Fruit fly (Drosophila melanogaster) whole organism, embryonic: ENCODE results near the gene Mks1.

ENCODE experiments used
- Abd-B ChIP-seq: fragments of 200-800 bp; sonication (Bioruptor generic); optimal IDR thresholded peaks from 2 replicates; lab custom pipeline; 2018; ENCODE audit warnings: missing biosample characterization, mild to moderate bottlenecking, missing genetic modification characterization, moderate library complexity
- Aef1 ChIP-seq: fragments of 200-800 bp; sonication (Bioruptor generic); IDR thresholded peaks from 3 replicates; pipeline ENCODE4 v1.3.6; 2022; ENCODE audit warnings: missing biosample characterization, missing genetic modification characterization
- Atf3 ChIP-seq: fragments of 200-800 bp; sonication (Bioruptor generic); optimal IDR thresholded peaks from 3 replicates; lab custom pipeline; 2016; ENCODE audit warnings: missing biosample characterization, missing genetic modification characterization
- BtbVII ChIP-seq: fragments of 200-800 bp; sonication (Bioruptor generic); optimal IDR thresholded peaks from 3 replicates; lab custom pipeline; 2017; ENCODE audit warnings: missing biosample characterization, mild to moderate bottlenecking, missing genetic modification characterization
- CG10321 ChIP-seq: fragments of 200-800 bp; sonication (Bioruptor generic); IDR thresholded peaks from 2 replicates; pipeline ENCODE4 v1.3.6; 2022; ENCODE audit warnings: missing biosample characterization, missing genetic modification characterization
- CG11093 ChIP-seq: fragments of 200-800 bp; sonication (Bioruptor generic); IDR thresholded peaks from 3 replicates; pipeline ENCODE4 v1.3.6; 2022; ENCODE audit warnings: missing biosample characterization, missing genetic modification characterization
- CG1233 ChIP-seq: fragments of 200-800 bp; sonication (Bioruptor generic); optimal IDR thresholded peaks from 4 replicates; lab custom pipeline; 2018; ENCODE audit warnings: missing biosample characterization, mild to moderate bottlenecking, missing genetic modification characterization
- CG12659 ChIP-seq: fragments of 200-800 bp; sonication (Bioruptor generic); optimal IDR thresholded peaks from 3 replicates; lab custom pipeline; 2017; ENCODE audit warnings: mild to moderate bottlenecking, missing biosample characterization, missing genetic modification reagents, missing genetic modification characterization
- CG14014 ChIP-seq: fragments of 200-800 bp; sonication (Bioruptor generic); IDR thresholded peaks from 2 replicates; pipeline ENCODE4 v1.3.6; 2022; ENCODE audit warnings: missing biosample characterization, missing genetic modification characterization
- CG14710 ChIP-seq: fragments of 200-800 bp; sonication (Bioruptor generic); optimal IDR thresholded peaks from 3 replicates; lab custom pipeline; 2019; ENCODE audit warnings: missing biosample characterization, mild to moderate bottlenecking, missing genetic modification characterization, moderate library complexity
- CG14860 ChIP-seq: fragments of 200-800 bp; sonication (Bioruptor generic); IDR thresholded peaks from 3 replicates; pipeline ENCODE4 v1.3.6; 2022; ENCODE audit warnings: missing biosample characterization, missing genetic modification characterization; ENCODE audit not compliant: partially characterized antibody
- CG15011 ChIP-seq: fragments of 200-800 bp; sonication (Bioruptor generic); optimal IDR thresholded peaks from 3 replicates; lab custom pipeline; 2018; ENCODE audit warnings: missing biosample characterization, mild to moderate bottlenecking, missing genetic modification characterization
- CG17829 ChIP-seq: fragments of 200-800 bp; optimal IDR thresholded peaks from 2 replicates; lab custom pipeline; 2019; ENCODE audit warnings: missing biosample characterization, mild to moderate bottlenecking, missing genetic modification characterization, moderate library complexity
- CG18764 ChIP-seq: fragments of 200-800 bp; sonication (Bioruptor generic); optimal IDR thresholded peaks from 3 replicates; lab custom pipeline; 2016; ENCODE audit warnings: missing biosample characterization, missing genetic modification characterization
- CG2129 ChIP-seq: fragments of 200-800 bp; sonication (Bioruptor generic); IDR thresholded peaks from 2 replicates; pipeline ENCODE4 v1.3.6; 2022; ENCODE audit warnings: missing biosample characterization, missing genetic modification characterization; ENCODE audit not compliant: partially characterized antibody
- CG32772 ChIP-seq: fragments of 200-800 bp; sonication (Bioruptor generic); IDR thresholded peaks from 2 replicates; pipeline ENCODE4 v1.3.6; 2022; ENCODE audit warnings: missing biosample characterization, missing genetic modification characterization
- CG4360 ChIP-seq: fragments of 200-800 bp; sonication (Bioruptor generic); IDR thresholded peaks from 2 replicates; pipeline ENCODE4 v1.3.6; 2022; ENCODE audit warnings: missing biosample characterization, missing genetic modification characterization
- CG4424 ChIP-seq: fragments of 200-800 bp; sonication (Bioruptor generic); optimal IDR thresholded peaks from 3 replicates; lab custom pipeline; 2016; ENCODE audit warnings: missing biosample characterization, missing genetic modification characterization
- CG5953 ChIP-seq: fragments of 200-800 bp; sonication (Bioruptor generic); IDR thresholded peaks from 2 replicates; pipeline ENCODE4 v1.3.6; 2022; ENCODE audit warnings: missing biosample characterization, missing genetic modification characterization
- CG7271 ChIP-seq: fragments of 200-800 bp; sonication (Bioruptor generic); optimal IDR thresholded peaks from 2 replicates; lab custom pipeline; 2018; ENCODE audit warnings: missing biosample characterization, mild to moderate bottlenecking, missing genetic modification characterization, moderate library complexity
- CG7786 ChIP-seq: fragments of 200-800 bp; sonication (Bioruptor generic); optimal IDR thresholded peaks from 2 replicates; lab custom pipeline; 2016; ENCODE audit warnings: missing biosample characterization, missing genetic modification characterization
- CG8281 ChIP-seq: fragments of 200-800 bp; sonication (Bioruptor generic); optimal IDR thresholded peaks from 2 replicates; lab custom pipeline; 2018; ENCODE audit warnings: missing biosample characterization, mild to moderate bottlenecking, missing genetic modification characterization, moderate library complexity
- CG9932 ChIP-seq: fragments of 200-800 bp; sonication (Bioruptor generic); IDR thresholded peaks from 2 replicates; pipeline ENCODE4 v1.3.6; 2022; ENCODE audit warnings: missing biosample characterization, missing genetic modification characterization
- Ets97D ChIP-seq: fragments of 200-800 bp; sonication (Bioruptor generic); optimal IDR thresholded peaks from 3 replicates; lab custom pipeline; 2016; ENCODE audit warnings: missing biosample characterization, missing genetic modification characterization
- MESR4 ChIP-seq: fragments of 200-800 bp; sonication (Bioruptor generic); optimal IDR thresholded peaks from 2 replicates; lab custom pipeline; 2018; ENCODE audit warnings: missing biosample characterization, mild to moderate bottlenecking, missing genetic modification characterization, moderate library complexity
- NK7.1 ChIP-seq: fragments of 200-800 bp; sonication (Bioruptor generic); optimal IDR thresholded peaks from 3 replicates; lab custom pipeline; 2016; ENCODE audit warnings: missing biosample characterization, missing genetic modification characterization
- Nf-YB ChIP-seq: fragments of 200-800 bp; sonication (Bioruptor generic); optimal IDR thresholded peaks from 3 replicates; lab custom pipeline; 2019; ENCODE audit warnings: missing biosample characterization, mild to moderate bottlenecking, missing genetic modification characterization, moderate library complexity
- Opbp ChIP-seq: fragments of 200-800 bp; sonication (Bioruptor generic); IDR thresholded peaks from 3 replicates; pipeline ENCODE4 v1.3.6; 2022; ENCODE audit warnings: missing biosample characterization, missing genetic modification characterization; ENCODE audit not compliant: partially characterized antibody
- Ptx1 ChIP-seq: fragments of 200-800 bp; sonication (Bioruptor generic); IDR thresholded peaks from 2 replicates; pipeline ENCODE4 v1.3.6; 2022; ENCODE audit warnings: missing biosample characterization, missing genetic modification characterization
- Rfx ChIP-seq: fragments of 200-800 bp; sonication (Bioruptor generic); IDR thresholded peaks from 2 replicates; pipeline ENCODE4 v1.3.6; 2022; ENCODE audit warnings: missing biosample characterization, missing genetic modification characterization
- Six4 ChIP-seq: fragments of 200-800 bp; sonication (Bioruptor generic); optimal IDR thresholded peaks from 2 replicates; lab custom pipeline; 2016; ENCODE audit warnings: missing biosample characterization, missing genetic modification characterization
- Sox102F ChIP-seq: fragments of 200-800 bp; sonication (Bioruptor generic); optimal IDR thresholded peaks from 2 replicates; lab custom pipeline; 2018; ENCODE audit warnings: missing biosample characterization, mild to moderate bottlenecking, missing genetic modification characterization, moderate library complexity
- Taf1 ChIP-seq: fragments of 200-800 bp; sonication (Bioruptor generic); IDR thresholded peaks from 2 replicates; pipeline ENCODE4 v1.3.6; 2022; ENCODE audit warnings: missing biosample characterization, missing genetic modification characterization
- Vsx1 ChIP-seq: fragments of 200-800 bp; sonication (Bioruptor generic); optimal IDR thresholded peaks from 2 replicates; lab custom pipeline; 2017; ENCODE audit warnings: missing biosample characterization, mild to moderate bottlenecking, missing genetic modification characterization, missing genetic modification reagents
- al ChIP-seq: fragments of 200-800 bp; sonication (Bioruptor generic); IDR thresholded peaks from 2 replicates; pipeline ENCODE4 v1.3.6; 2022; ENCODE audit warnings: missing biosample characterization, missing genetic modification characterization
- bbx ChIP-seq: fragments of 200-800 bp; sonication (Bioruptor generic); IDR thresholded peaks from 2 replicates; pipeline ENCODE4 v1.3.6; 2022; ENCODE audit warnings: missing biosample characterization, missing genetic modification characterization; ENCODE audit not compliant: partially characterized antibody
- bowl ChIP-seq: fragments of 200-800 bp; sonication (Bioruptor generic); IDR thresholded peaks from 2 replicates; pipeline ENCODE4 v1.3.6; 2022; ENCODE audit warnings: missing biosample characterization, missing genetic modification characterization
- br ChIP-seq: fragments of >200 bp; optimal IDR thresholded peaks from 2 replicates; lab custom pipeline; 2017
- cad ChIP-seq: fragments of >200 bp; optimal IDR thresholded peaks from 2 replicates; lab custom pipeline; 2017; ENCODE audit warnings: missing biosample characterization, missing genetic modification characterization
- caup ChIP-seq: fragments of 200-800 bp; sonication (Bioruptor generic); optimal IDR thresholded peaks from 3 replicates; lab custom pipeline; 2017; ENCODE audit warnings: missing biosample characterization, mild to moderate bottlenecking, missing genetic modification characterization, moderate library complexity; ENCODE audit not compliant: severe bottlenecking
- dm ChIP-seq: fragments of 200-800 bp; sonication (Bioruptor generic); optimal IDR thresholded peaks from 3 replicates; lab custom pipeline; 2016; ENCODE audit warnings: missing biosample characterization, missing genetic modification characterization
- ems ChIP-seq: fragments of 200-800 bp; sonication (Bioruptor generic); optimal IDR thresholded peaks from 3 replicates; lab custom pipeline; 2016; ENCODE audit warnings: missing biosample characterization, missing genetic modification characterization
- gt ChIP-seq: fragments of 200-800 bp; sonication (Bioruptor generic); IDR thresholded peaks from 2 replicates; pipeline ENCODE4 v1.3.6; 2022; ENCODE audit warnings: missing biosample characterization, missing genetic modification characterization
- ham ChIP-seq: fragments of 200-800 bp; sonication (Bioruptor generic); IDR thresholded peaks from 2 replicates; pipeline ENCODE4 v1.3.6; 2022; ENCODE audit warnings: missing biosample characterization, missing genetic modification characterization
- lola ChIP-seq, 3 experiments: fragments of >200 bp in 2 of 3; fragments of 200-800 bp in 1 of 3; sonication (Bioruptor generic) in 1 of 3; optimal IDR thresholded peaks; 2 replicates each; lab custom pipeline; 2017 to 2019; ENCODE audit warnings: missing biosample characterization in 3 of 3, missing genetic modification characterization in 3 of 3, mild to moderate bottlenecking in 1 of 3, moderate library complexity in 1 of 3
- phol ChIP-seq: fragments of 200-800 bp; sonication (Bioruptor generic); optimal IDR thresholded peaks from 3 replicates; lab custom pipeline; 2018; ENCODE audit warnings: missing biosample characterization, mild to moderate bottlenecking, missing genetic modification characterization, moderate library complexity
- pum ChIP-seq: fragments of 200-800 bp; sonication (Bioruptor generic); optimal IDR thresholded peaks from 2 replicates; lab custom pipeline; 2016; ENCODE audit warnings: missing biosample characterization, missing genetic modification characterization
- sd ChIP-seq: fragments of 200-800 bp; sonication (Bioruptor generic); optimal IDR thresholded peaks from 3 replicates; lab custom pipeline; 2018; ENCODE audit warnings: missing biosample characterization, mild to moderate bottlenecking, missing genetic modification characterization, moderate library complexity
- sisA ChIP-seq: fragments of 200-800 bp; sonication (Bioruptor generic); IDR thresholded peaks from 2 replicates; pipeline ENCODE4 v1.3.6; 2022; ENCODE audit warnings: missing biosample characterization, missing genetic modification characterization
- sr ChIP-seq: fragments of 200-800 bp; sonication (Bioruptor generic); IDR thresholded peaks from 3 replicates; pipeline ENCODE4 v1.3.6; 2022; ENCODE audit warnings: missing biosample characterization, missing genetic modification characterization
- zen2 ChIP-seq: fragments of 200-800 bp; sonication (Bioruptor generic); IDR thresholded peaks from 3 replicates; pipeline ENCODE4 v1.3.6; 2022; ENCODE audit warnings: missing biosample characterization, missing genetic modification characterization; ENCODE audit not compliant: partially characterized antibody
- zfh2 ChIP-seq: fragments of 200-800 bp; sonication (Bioruptor generic); optimal IDR thresholded peaks from 2 replicates; lab custom pipeline; 2016; ENCODE audit warnings: missing biosample characterization, missing genetic modification characterization

Gene Mks1

DNA sequence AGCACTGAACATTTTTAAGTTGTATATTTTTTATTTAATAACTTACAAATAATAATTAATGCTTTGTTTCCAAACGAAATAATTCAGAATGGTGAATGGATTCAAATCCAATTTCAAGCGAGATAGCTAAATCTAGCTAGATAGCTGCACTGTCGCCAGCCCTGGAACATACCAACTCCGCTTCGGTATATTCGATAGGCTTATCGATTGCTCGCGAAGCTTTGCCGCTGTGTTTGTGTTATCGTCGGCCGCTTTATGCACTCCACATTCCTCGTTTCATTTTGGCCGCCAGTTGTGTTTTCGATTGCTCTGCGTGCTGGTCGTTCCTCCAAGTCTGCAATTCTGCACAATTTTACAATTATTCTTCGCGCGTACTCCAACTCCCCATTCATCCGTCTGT is 533 bp upstream of the Mks1 start, which contains the start of gene mdu (continued):
- TF ChIP-seq phol (peak; percentile 47), CG14710 (tag; lab: Kevin White, UChicago) (peak; percentile 31), Taf1 (GFP tag; lab: Robert Waterston, UW) (no peak), bowl (GFP tag; lab: Robert Waterston, UW) (no peak), lola (GFP tag; optimal IDR thresholded peaks at IDR 0.05; lab: Kevin White, UChicago) (no peak), CG11093 (GFP tag; lab: Robert Waterston, UW) (no peak), cad (GFP tag; lab: Kevin White, UChicago) (no peak), Ets97D (GFP tag; lab: Kevin White, UChicago) (peak; percentile 13), CG4424 (peak; percentile 8), CG7786 (GFP tag; lab: Kevin White, UChicago) (no peak), CG15011 (GFP tag; lab: Kevin White, UChicago) (no peak), CG4360 (GFP tag; lab: Robert Waterston, UW) (no peak), Aef1 (peak; percentile 31; the same call in 1 of the 3 replicates), CG10321 (no peak), CG12659 (GFP tag; lab: Kevin White, UChicago) (peak; percentile 36), CG32772 (GFP tag; lab: Robert Waterston, UW) (no peak), Ptx1 (GFP tag; lab: Robert Waterston, UW) (peak; percentile 53; the same call in 1 of the 2 replicates), CG14014 (GFP tag; lab: Robert Waterston, UW) (no peak), dm (GFP tag; lab: Kevin White, UChicago) (no peak), sd (tag; lab: Kevin White, UChicago) (peak; percentile 83), sisA (GFP tag; lab: Robert Waterston, UW) (no peak), Abd-B (peak; percentile 40), ems (no peak), ham (GFP tag; lab: Robert Waterston, UW) (no peak), gt (no peak), bbx (peak; percentile 71; the same call in 1 of the 2 replicates), CG2129 (no peak), zen2 (GFP tag; lab: Robert Waterston, UW) (0 out of 3 replicates have a peak, but pooled peaks have one; percentile 6), CG7271 (tag; lab: Kevin White, UChicago) (no peak), Six4 (GFP tag; lab: Kevin White, UChicago) (no peak), sr (GFP tag; lab: Robert Waterston, UW) (no peak), CG14860 (no peak), CG8281 (tag; lab: Kevin White, UChicago) (no peak), Rfx (GFP tag; lab: Robert Waterston, UW) (peak; percentile 57; the same call in 1 of the 2 replicates), br (lab: Kevin White, UChicago) (no peak), Atf3 (GFP tag; lab: Kevin White, UChicago) (no peak), CG18764 (no peak), caup (GFP tag; lab: Kevin White, UChicago) (no peak), al (GFP tag; lab: Robert Waterston, UW) (no peak), MESR4 (no peak), Opbp (GFP tag; lab: Robert Waterston, UW) (peak; percentile 60; the same call in 1 of the 3 replicates), Vsx1 (GFP tag; lab: Kevin White, UChicago) (no peak), Nf-YB (no peak), CG9932 (GFP tag; lab: Robert Waterston, UW) (peak; percentile 59), zfh2 (GFP tag; lab: Kevin White, UChicago) (peak; percentile 4), CG17829 (tag; lab: Kevin White, UChicago) (no peak), Sox102F (GFP tag; lab: Kevin White, UChicago) (peak; percentile 8), BtbVII (GFP tag; lab: Kevin White, UChicago) (no peak), CG1233 (no peak), NK7.1 (GFP tag; lab: Kevin White, UChicago) (no peak), CG5953 (GFP tag; lab: Robert Waterston, UW) (no peak), pum (GFP tag; lab: Kevin White, UChicago) (no peak)
